6 worm cellular contexts compared by ENCODE assay signal in the genomic region with DNA sequence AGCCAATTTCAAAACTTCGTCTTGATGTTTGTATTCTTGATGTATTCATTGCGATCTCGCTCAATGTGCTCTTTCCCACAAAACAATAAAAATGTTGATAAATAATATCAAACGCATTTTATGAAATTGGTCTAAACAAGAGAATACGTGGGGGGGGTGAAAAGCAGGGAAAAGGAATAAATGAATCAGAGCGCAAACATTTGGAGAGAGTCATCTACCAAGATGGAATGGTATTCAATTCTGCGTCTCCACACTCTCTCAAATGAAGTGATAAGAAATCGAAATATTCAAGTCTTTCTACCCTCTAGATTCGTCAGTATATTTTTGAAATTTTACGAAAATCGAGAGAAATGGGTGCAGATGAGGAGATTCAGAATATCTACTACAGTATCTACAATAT.
TF ChIP-seq lines count a peak whose summit lies in the region.

A gene (plus strand): TSS at position 273 of the 400 bp plus-strand sequence.

TF ChIP-seq in whole organism, L1 larva, 84 proteins besides CTCF, POLR2A, EP300 and RAD21:
- TF ChIP-seq nhr-84 (tag; optimal IDR thresholded peaks at IDR 0.05; lab: Kevin White, UChicago), result no peak
- TF ChIP-seq vab-15 (tag; optimal IDR thresholded peaks at IDR 0.05; lab: Kevin White, UChicago), result no peak
- TF ChIP-seq lsy-2 (tag; optimal IDR thresholded peaks at IDR 0.05; lab: Kevin White, UChicago), result no peak
- TF ChIP-seq ceh-90 (tag; optimal IDR thresholded peaks at IDR 0.05; lab: Kevin White, UChicago), result no peak
- TF ChIP-seq elt-2 (tag; optimal IDR thresholded peaks at IDR 0.05; lab: Kevin White, UChicago), result peak; percentile 42
- no peak for TF ChIP-seq ztf-11 (tag; optimal IDR thresholded peaks at IDR 0.05; lab: Kevin White, UChicago)

TF ChIP-seq in whole organism, L2 larva, 48 proteins besides CTCF, POLR2A, EP300 and RAD21:
- TF ChIP-seq lin-13 (GFP tag; optimal IDR thresholded peaks at IDR 0.05; lab: Kevin White, UChicago) (no peak), egl-27 (tag; optimal IDR thresholded peaks at IDR 0.05; lab: Kevin White, UChicago) (no peak), zag-1 (tag; optimal IDR thresholded peaks at IDR 0.05; lab: Kevin White, UChicago) (no peak), dmd-4 (tag; optimal IDR thresholded peaks at IDR 0.05; lab: Kevin White, UChicago) (no peak), nhr-10 (tag; optimal IDR thresholded peaks at IDR 0.05; lab: Kevin White, UChicago) (no peak), nhr-21 (tag; optimal IDR thresholded peaks at IDR 0.05; lab: Kevin White, UChicago) (no peak), fos-1 (tag; optimal IDR thresholded peaks at IDR 0.05; lab: Kevin White, UChicago) (peak; percentile 74), F13H6.1 (tag; optimal IDR thresholded peaks at IDR 0.05; lab: Kevin White, UChicago) (peak; percentile 15)

TF ChIP-seq in whole organism, L3 larva, 47 proteins besides CTCF, POLR2A, EP300 and RAD21:
- no peak for TF ChIP-seq nhr-28 (tag; optimal IDR thresholded peaks at IDR 0.05; lab: Kevin White, UChicago)
- TF ChIP-seq pqm-1 (tag; optimal IDR thresholded peaks at IDR 0.05; lab: Kevin White, UChicago), result peak; percentile 72
- TF ChIP-seq pha-4 (tag; optimal IDR thresholded peaks at IDR 0.05; lab: Kevin White, UChicago), result peak; percentile 67
- TF ChIP-seq elt-2 (tag; optimal IDR thresholded peaks at IDR 0.05; lab: Kevin White, UChicago), result peak; percentile 56

TF ChIP-seq in whole organism, L4 larva, 104 proteins besides CTCF, POLR2A, EP300 and RAD21 (continues in another document):
- TF ChIP-seq mes-2 (tag; optimal IDR thresholded peaks at IDR 0.05; lab: Kevin White, UChicago; ENCODE audit: poor library complexity, severe bottlenecking) (peak; percentile 53), ZK546.5 (tag; optimal IDR thresholded peaks at IDR 0.05; lab: Kevin White, UChicago) (no peak), egl-43 (GFP tag; IDR thresholded peaks at IDR 0.05; lab: Robert Waterston, UW) (no peak), dmd-9 (GFP tag; IDR thresholded peaks at IDR 0.05; lab: Robert Waterston, UW) (no peak), nhr-76 (tag; optimal IDR thresholded peaks at IDR 0.05; lab: Kevin White, UChicago) (no peak), ceh-44 (GFP tag; IDR thresholded peaks at IDR 0.05; lab: Robert Waterston, UW) (no peak), pqm-1 (tag; optimal IDR thresholded peaks at IDR 0.05; lab: Kevin White, UChicago) (peak; percentile 63), lin-29 (GFP tag; IDR thresholded peaks at IDR 0.05; lab: Robert Waterston, UW) (no peak), hif-1 (tag; optimal IDR thresholded peaks at IDR 0.05; lab: Kevin White, UChicago) (no peak), Y75B8A.6 (GFP tag; IDR thresholded peaks at IDR 0.05; lab: Robert Waterston, UW) (no peak), fos-1 (tag; optimal IDR thresholded peaks at IDR 0.05; lab: Kevin White, UChicago) (no peak), set-16 (GFP tag; IDR thresholded peaks at IDR 0.05; lab: Robert Waterston, UW) (no peak), unc-39 (tag; optimal IDR thresholded peaks at IDR 0.05; lab: Kevin White, UChicago) (no peak), madf-5 (GFP tag; IDR thresholded peaks at IDR 0.05; lab: Robert Waterston, UW) (no peak), php-3 (GFP tag; IDR thresholded peaks at IDR 0.05; lab: Robert Waterston, UW) (no peak), nhr-10 (tag; optimal IDR thresholded peaks at IDR 0.05; lab: Kevin White, UChicago) (no peak), nhr-111 (GFP tag; optimal IDR thresholded peaks at IDR 0.05; lab: Kevin White, UChicago) (no peak), sdz-12 (GFP tag; optimal IDR thresholded peaks at IDR 0.05; lab: Kevin White, UChicago) (no peak), mep-1 (tag; optimal IDR thresholded peaks at IDR 0.05; lab: Kevin White, UChicago) (peak; percentile 8), D1046.2 (GFP tag; IDR thresholded peaks at IDR 0.05; lab: Robert Waterston, UW) (no peak), T20F7.1 (GFP tag; optimal IDR thresholded peaks at IDR 0.05; lab: Kevin White, UChicago) (no peak), pha-4 (GFP tag; IDR thresholded peaks at IDR 0.05; lab: Robert Waterston, UW) (no peak), pha-4 (tag; optimal IDR thresholded peaks at IDR 0.05; lab: Kevin White, UChicago) (no peak), fkh-10 (GFP tag; optimal IDR thresholded peaks at IDR 0.05; lab: Kevin White, UChicago) (no peak), lsy-2 (tag; optimal IDR thresholded peaks at IDR 0.05; lab: Kevin White, UChicago) (no peak)

TF ChIP-seq in whole organism, late embryonic, 69 proteins besides CTCF, POLR2A, EP300 and RAD21:
- no peak for TF ChIP-seq madf-2 (tag; optimal IDR thresholded peaks at IDR 0.05; lab: Kevin White, UChicago)
- TF ChIP-seq odd-2 (tag; optimal IDR thresholded peaks at IDR 0.05; lab: Kevin White, UChicago), result no peak
- no peak for TF ChIP-seq sox-2 (GFP tag; IDR thresholded peaks at IDR 0.05; lab: Robert Waterston, UW)
- no peak for TF ChIP-seq pha-4 (tag; optimal IDR thresholded peaks at IDR 0.05; lab: Kevin White, UChicago)
- TF ChIP-seq dve-1 (tag; optimal IDR thresholded peaks at IDR 0.05; lab: Kevin White, UChicago), result peak; percentile 4
- TF ChIP-seq ceh-30 (tag; optimal IDR thresholded peaks at IDR 0.05; lab: Kevin White, UChicago), result no peak
- TF ChIP-seq ets-4 (tag; optimal IDR thresholded peaks at IDR 0.05; lab: Kevin White, UChicago), result no peak

TF ChIP-seq in whole organism, young adult, 124 proteins besides CTCF, POLR2A, EP300 and RAD21:
- TF ChIP-seq attf-5 (GFP tag; optimal IDR thresholded peaks at IDR 0.05; lab: Kevin White, UChicago), result no peak
- peak; percentile 46 for TF ChIP-seq nhr-80 (tag; optimal IDR thresholded peaks at IDR 0.05; lab: Kevin White, UChicago)
- TF ChIP-seq Y56A3A.18 (GFP tag; IDR thresholded peaks at IDR 0.05; lab: Robert Waterston, UW), result no peak
